Fruit fly (Drosophila melanogaster) whole organism, embryonic: ENCODE measurements around the gene rogdi.

Experiments
- ATbp ChIP-seq: fragments of 200-800 bp; sonication (Bioruptor generic); optimal IDR thresholded peaks from 2 replicates; lab custom pipeline; 2017; ENCODE audit warnings: missing biosample characterization, mild to moderate bottlenecking, missing genetic modification characterization, missing genetic modification reagents
- Antp ChIP-seq: fragments of 200-800 bp; sonication (Bioruptor generic); optimal IDR thresholded peaks from 3 replicates; lab custom pipeline; 2016; ENCODE audit warnings: missing biosample characterization, missing genetic modification characterization
- Asciz ChIP-seq: fragments of 200-800 bp; sonication (Bioruptor generic); optimal IDR thresholded peaks from 2 replicates; lab custom pipeline; 2017; ENCODE audit warnings: missing biosample characterization, mild to moderate bottlenecking, missing genetic modification characterization, missing genetic modification reagents
- BEAF-32 ChIP-seq: fragments of 200-800 bp; sonication (Bioruptor generic); optimal IDR thresholded peaks from 3 replicates; lab custom pipeline; 2017; ENCODE audit warnings: missing biosample characterization, missing genetic modification characterization, mild to moderate bottlenecking, moderate library complexity, missing genetic modification reagents
- Blimp-1 ChIP-seq: fragments of 200-800 bp; sonication (Bioruptor generic); optimal IDR thresholded peaks from 3 replicates; lab custom pipeline; 2018; ENCODE audit warnings: missing biosample characterization, missing genetic modification characterization, mild to moderate bottlenecking, moderate library complexity, missing genetic modification reagents
- CG10543 ChIP-seq: fragments of 200-800 bp; sonication (Bioruptor generic); optimal IDR thresholded peaks from 3 replicates; lab custom pipeline; 2017; ENCODE audit warnings: missing biosample characterization, mild to moderate bottlenecking, missing genetic modification characterization, moderate library complexity
- CG11504 ChIP-seq: fragments of 200-800 bp; sonication (Bioruptor generic); optimal IDR thresholded peaks from 3 replicates; lab custom pipeline; 2019; ENCODE audit warnings: missing biosample characterization, mild to moderate bottlenecking, missing genetic modification characterization, moderate library complexity
- CG12391 ChIP-seq: fragments of 200-800 bp; sonication (Bioruptor generic); optimal IDR thresholded peaks from 3 replicates; lab custom pipeline; 2018; ENCODE audit warnings: missing biosample characterization, mild to moderate bottlenecking, missing genetic modification characterization, moderate library complexity
- CG14014 ChIP-seq: fragments of 200-800 bp; sonication (Bioruptor generic); IDR thresholded peaks from 2 replicates; pipeline ENCODE4 v1.3.6; 2022; ENCODE audit warnings: missing biosample characterization, missing genetic modification characterization
- CG15601 ChIP-seq: fragments of 200-800 bp; sonication (Bioruptor generic); optimal IDR thresholded peaks from 3 replicates; lab custom pipeline; 2019; ENCODE audit warnings: missing biosample characterization, mild to moderate bottlenecking, missing genetic modification characterization, moderate library complexity
- CG17359 ChIP-seq: fragments of 200-800 bp; sonication (Bioruptor generic); optimal IDR thresholded peaks from 3 replicates; lab custom pipeline; 2018; ENCODE audit warnings: missing biosample characterization, mild to moderate bottlenecking, missing genetic modification characterization, moderate library complexity
- CG31441 ChIP-seq: fragments of 200-800 bp; sonication (Bioruptor generic); IDR thresholded peaks from 2 replicates; pipeline ENCODE4 v1.3.6; 2022; ENCODE audit warnings: missing biosample characterization, missing genetic modification characterization
- CG4820 ChIP-seq: fragments of 200-800 bp; sonication (Bioruptor generic); optimal IDR thresholded peaks from 3 replicates; lab custom pipeline; 2016; ENCODE audit warnings: missing biosample characterization, missing genetic modification characterization
- CG6813 ChIP-seq: fragments of 200-800 bp; sonication (Bioruptor generic); optimal IDR thresholded peaks from 2 replicates; lab custom pipeline; 2017; ENCODE audit warnings: missing biosample characterization, missing genetic modification characterization, mild to moderate bottlenecking, moderate library complexity, missing genetic modification reagents
- CG7372 ChIP-seq: fragments of 200-800 bp; sonication (Bioruptor generic); IDR thresholded peaks from 2 replicates; pipeline ENCODE4 v1.3.6; 2022; ENCODE audit warnings: missing biosample characterization, missing genetic modification characterization
- CG9876 ChIP-seq: fragments of 200-800 bp; sonication (Bioruptor generic); optimal IDR thresholded peaks from 2 replicates; lab custom pipeline; 2016; ENCODE audit warnings: missing biosample characterization, missing genetic modification characterization
- Deaf1 ChIP-seq: fragments of 200-800 bp; optimal IDR thresholded peaks from 3 replicates; lab custom pipeline; 2019; ENCODE audit warnings: missing biosample characterization, mild to moderate bottlenecking, missing genetic modification characterization, moderate library complexity
- Dll ChIP-seq: fragments of 200-800 bp; sonication (Bioruptor generic); IDR thresholded peaks from 4 replicates; pipeline ENCODE4 v1.3.6; 2022; ENCODE audit warnings: missing biosample characterization, missing genetic modification characterization; ENCODE audit not compliant: partially characterized antibody
- E2f2 ChIP-seq: fragments of 200-800 bp; sonication (Bioruptor generic); IDR thresholded peaks from 2 replicates; pipeline ENCODE4 v1.3.6; 2022; ENCODE audit warnings: missing biosample characterization, missing genetic modification characterization
- ERR ChIP-seq: fragments of 200-800 bp; sonication (Bioruptor generic); optimal IDR thresholded peaks from 2 replicates; lab custom pipeline; 2016; ENCODE audit warnings: missing biosample characterization, missing genetic modification characterization
- Eip74EF ChIP-seq, 2 experiments: fragments of 200-800 bp in 1 of 2; fragments of >200 bp in 1 of 2; sonication (Bioruptor generic) in 1 of 2; optimal IDR thresholded peaks; 2 replicates each; lab custom pipeline; 2017 to 2019; ENCODE audit warnings: missing biosample characterization in 2 of 2, missing genetic modification characterization in 2 of 2, mild to moderate bottlenecking in 1 of 2, moderate library complexity in 1 of 2
- MBD-R2 ChIP-seq: fragments of 200-800 bp; sonication (Bioruptor generic); IDR thresholded peaks from 2 replicates; pipeline ENCODE4 v1.3.6; 2022; ENCODE audit warnings: missing biosample characterization, missing genetic modification characterization
- MTF-1 ChIP-seq: fragments of 200-800 bp; sonication (Bioruptor generic); optimal IDR thresholded peaks from 2 replicates; lab custom pipeline; 2018; ENCODE audit warnings: missing biosample characterization, mild to moderate bottlenecking, missing genetic modification characterization, borderline replicate concordance
- Max ChIP-seq: fragments of 200-800 bp; sonication (Bioruptor generic); optimal IDR thresholded peaks from 2 replicates; lab custom pipeline; 2016; ENCODE audit warnings: missing biosample characterization, mild to moderate bottlenecking, missing genetic modification characterization
- Myb ChIP-seq: fragments of 200-800 bp; sonication (Bioruptor generic); optimal IDR thresholded peaks from 2 replicates; lab custom pipeline; 2016; ENCODE audit warnings: missing biosample characterization, missing genetic modification characterization
- Opbp ChIP-seq: fragments of 200-800 bp; sonication (Bioruptor generic); IDR thresholded peaks from 3 replicates; pipeline ENCODE4 v1.3.6; 2022; ENCODE audit warnings: missing biosample characterization, missing genetic modification characterization; ENCODE audit not compliant: partially characterized antibody
- Pdp1 ChIP-seq, 2 experiments: fragments of 200-800 bp; sonication (Bioruptor generic); optimal IDR thresholded peaks; 3 replicates each; lab custom pipeline; 2016; ENCODE audit warnings: missing biosample characterization in 2 of 2, missing genetic modification characterization in 2 of 2, mild to moderate bottlenecking in 1 of 2, moderate library complexity in 1 of 2
- Ptx1 ChIP-seq: fragments of 200-800 bp; sonication (Bioruptor generic); IDR thresholded peaks from 2 replicates; pipeline ENCODE4 v1.3.6; 2022; ENCODE audit warnings: missing biosample characterization, missing genetic modification characterization
- Sox100B ChIP-seq: fragments of 200-800 bp; sonication (Bioruptor generic); optimal IDR thresholded peaks from 3 replicates; lab custom pipeline; 2018; ENCODE audit warnings: missing biosample characterization, mild to moderate bottlenecking, missing genetic modification characterization
- YL-1 ChIP-seq: fragments of 200-800 bp; sonication (Bioruptor generic); optimal IDR thresholded peaks from 3 replicates; lab custom pipeline; 2017; ENCODE audit warnings: missing biosample characterization, mild to moderate bottlenecking, missing genetic modification characterization
- bsh ChIP-seq, 2 experiments: fragments of 200-800 bp; sonication (Bioruptor generic); optimal IDR thresholded peaks; 2 replicates each; lab custom pipeline; 2017 to 2018; ENCODE audit warnings: mild to moderate bottlenecking in 2 of 2, missing biosample characterization in 2 of 2, missing genetic modification characterization in 2 of 2, moderate library complexity in 1 of 2
- crol ChIP-seq: fragments of 200-800 bp; sonication (Bioruptor generic); IDR thresholded peaks from 2 replicates; pipeline ENCODE4 v1.3.6; 2022; ENCODE audit warnings: missing biosample characterization, missing genetic modification characterization
- da ChIP-seq: fragments of 200-800 bp; sonication (Bioruptor generic); optimal IDR thresholded peaks from 2 replicates; lab custom pipeline; 2016; ENCODE audit warnings: missing biosample characterization, missing genetic modification characterization
- gem ChIP-seq: fragments of 200-800 bp; sonication (Bioruptor generic); optimal IDR thresholded peaks from 2 replicates; lab custom pipeline; 2019; ENCODE audit warnings: missing biosample characterization, mild to moderate bottlenecking, missing genetic modification characterization, moderate library complexity
- ham ChIP-seq: fragments of 200-800 bp; sonication (Bioruptor generic); IDR thresholded peaks from 2 replicates; pipeline ENCODE4 v1.3.6; 2022; ENCODE audit warnings: missing biosample characterization, missing genetic modification characterization
- jigr1 ChIP-seq: fragments of 200-800 bp; sonication (Bioruptor generic); IDR thresholded peaks from 3 replicates; pipeline ENCODE4 v1.3.6; 2022; ENCODE audit warnings: missing biosample characterization, missing genetic modification characterization
- mam ChIP-seq: fragments of 200-800 bp; sonication (Bioruptor generic); optimal IDR thresholded peaks from 3 replicates; lab custom pipeline; 2016; ENCODE audit warnings: missing biosample characterization, missing genetic modification characterization
- onecut ChIP-seq: fragments of 200-800 bp; sonication (Bioruptor generic); IDR thresholded peaks from 2 replicates; pipeline ENCODE4 v1.3.6; 2022; ENCODE audit warnings: missing biosample characterization, missing genetic modification characterization
- ranshi ChIP-seq: fragments of 200-800 bp; sonication (Bioruptor generic); IDR thresholded peaks from 2 replicates; pipeline ENCODE4 v1.3.6; 2022; ENCODE audit warnings: missing biosample characterization, missing genetic modification characterization
- sc ChIP-seq, 3 experiments: fragments of >200 bp in 2 of 3; fragments of 200-800 bp in 1 of 3; sonication (Bioruptor generic) in 1 of 3; optimal IDR thresholded peaks; 2 replicates in 2 of 3; 3 replicates in 1 of 3; lab custom pipeline; 2017; ENCODE audit warnings: mild to moderate bottlenecking in 1 of 3, missing biosample characterization in 1 of 3, missing genetic modification characterization in 1 of 3, missing genetic modification reagents in 1 of 3
- sens ChIP-seq: fragments of 200-800 bp; sonication (Bioruptor generic); peaks from one replicate; lab custom pipeline; 2016; ENCODE audit warnings: missing biosample characterization, missing genetic modification characterization
- sim ChIP-seq: fragments of 200-800 bp; sonication (Bioruptor generic); IDR thresholded peaks from 2 replicates; pipeline ENCODE4 v1.3.6; 2022; ENCODE audit warnings: missing biosample characterization, missing genetic modification characterization
- sna ChIP-seq: fragments of 200-800 bp; sonication (Bioruptor generic); IDR thresholded peaks from 2 replicates; pipeline ENCODE4 v1.3.6; 2022; ENCODE audit warnings: missing biosample characterization, missing genetic modification characterization; ENCODE audit not compliant: partially characterized antibody
- tgo ChIP-seq: fragments of 200-800 bp; sonication (Bioruptor generic); IDR thresholded peaks from 3 replicates; pipeline ENCODE4 v1.3.6; 2022; ENCODE audit warnings: missing biosample characterization, missing genetic modification characterization
- vvl ChIP-seq: fragments of 200-800 bp; sonication (Bioruptor generic); IDR thresholded peaks from 2 replicates; pipeline ENCODE4 v1.3.6; 2022; ENCODE audit warnings: missing biosample characterization, missing genetic modification characterization
- zen2 ChIP-seq: fragments of 200-800 bp; sonication (Bioruptor generic); IDR thresholded peaks from 3 replicates; pipeline ENCODE4 v1.3.6; 2022; ENCODE audit warnings: missing biosample characterization, missing genetic modification characterization; ENCODE audit not compliant: partially characterized antibody

Gene rogdi

dm6 chr3L:17051472-17051871 is 2.2 kb downstream of the rogdi start:
- TF ChIP-seq YL-1 (peak; percentile 7), Eip74EF (GFP tag; optimal IDR thresholded peaks at IDR 0.05; lab: Kevin White, UChicago) (peak in 1 of 2 experiments; percentile 14), MTF-1 (GFP tag; lab: Kevin White, UChicago) (no peak), sna (GFP tag; lab: Robert Waterston, UW) (0 out of 2 replicates have a peak, but pooled peaks have one; percentile 10), zen2 (GFP tag; lab: Robert Waterston, UW) (no peak), vvl (GFP tag; lab: Robert Waterston, UW) (0 out of 2 replicates have a peak, but pooled peaks have one; percentile 0), Opbp (GFP tag; lab: Robert Waterston, UW) (0 out of 3 replicates have a peak, but pooled peaks have one; percentile 1), onecut (GFP tag; lab: Robert Waterston, UW) (peak; percentile 96), Dll (peak; percentile 48; the same call in 1 of the 4 replicates), crol (GFP tag; lab: Robert Waterston, UW) (peak; percentile 47; the same call in 1 of the 2 replicates), CG10543 (GFP tag; lab: Kevin White, UChicago) (peak; percentile 1), CG15601 (tag; lab: Kevin White, UChicago) (peak; percentile 49), Ptx1 (GFP tag; lab: Robert Waterston, UW) (no peak), MBD-R2 (GFP tag; lab: Robert Waterston, UW) (0 out of 2 replicates have a peak, but pooled peaks have one; percentile 9), CG4820 (GFP tag; lab: Kevin White, UChicago) (no peak), ham (GFP tag; lab: Robert Waterston, UW) (no peak)

DNA sequence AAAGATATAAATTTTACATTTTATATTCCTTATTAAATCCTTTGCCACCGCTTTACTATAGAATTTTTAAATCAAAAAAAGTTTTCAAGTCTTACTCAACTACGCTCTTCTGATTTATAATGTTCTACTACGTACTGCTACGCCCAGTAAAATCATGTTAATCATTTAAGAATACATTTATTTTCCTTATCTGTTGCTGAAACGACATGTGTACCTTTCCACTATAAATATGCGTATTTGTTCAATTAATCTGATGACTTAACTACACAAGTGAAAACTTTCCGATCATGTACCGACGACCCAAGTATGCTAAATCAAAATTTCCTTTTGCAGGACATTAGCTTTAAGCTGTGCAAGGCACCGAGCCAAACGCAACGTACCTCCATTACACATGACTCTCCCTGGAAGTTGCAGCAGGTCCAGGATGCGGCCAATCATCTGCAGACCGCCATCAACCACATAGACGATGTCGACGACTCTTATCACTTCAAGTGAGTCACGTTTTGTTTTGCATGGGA is 3.1 kb downstream of the rogdi start:
- TF ChIP-seq Pdp1 (GFP tag; optimal IDR thresholded peaks at IDR 0.05; lab: Kevin White, UChicago), result peak in 1 of 2 experiments; percentile 30
- no peak for TF ChIP-seq CG31441
- no peak for TF ChIP-seq tgo (GFP tag; lab: Robert Waterston, UW)
- TF ChIP-seq CG6813 (GFP tag; lab: Kevin White, UChicago), result peak; percentile 20
- no peak for TF ChIP-seq CG9876 (GFP tag; lab: Kevin White, UChicago)
- TF ChIP-seq onecut (GFP tag; lab: Robert Waterston, UW), result peak; percentile 14; the same call in 1 of the 2 replicates
- TF ChIP-seq jigr1 (GFP tag; lab: Robert Waterston, UW), result no peak
- TF ChIP-seq da (GFP tag; lab: Kevin White, UChicago), result no peak
- no peak for TF ChIP-seq CG14014 (GFP tag; lab: Robert Waterston, UW)
- peak; percentile 12 for TF ChIP-seq gem (tag; lab: Kevin White, UChicago)
- TF ChIP-seq Sox100B, result peak; percentile 35
- peak; percentile 51 for TF ChIP-seq CG17359 (tag; lab: Kevin White, UChicago)
- TF ChIP-seq sim (GFP tag; lab: Robert Waterston, UW), result 0 out of 2 replicates have a peak, but pooled peaks have one; percentile 7
- no peak for TF ChIP-seq mam
- TF ChIP-seq Max, result peak; percentile 5
- TF ChIP-seq ATbp (GFP tag; lab: Kevin White, UChicago), result peak; percentile 19
- TF ChIP-seq Asciz (GFP tag; lab: Kevin White, UChicago), result peak; percentile 13
- TF ChIP-seq CG15601 (tag; lab: Kevin White, UChicago), result peak; percentile 40
- peak; percentile 12 for TF ChIP-seq Blimp-1 (GFP tag; lab: Kevin White, UChicago)
- no peak for TF ChIP-seq BEAF-32 (GFP tag; lab: Kevin White, UChicago)
- TF ChIP-seq CG7372 (GFP tag; lab: Robert Waterston, UW), result no peak
- no peak for TF ChIP-seq Myb (GFP tag; lab: Kevin White, UChicago)
- TF ChIP-seq CG12391, result no peak
- TF ChIP-seq sens (GFP tag; lab: Kevin White, UChicago), result peak; percentile 76
- no peak for TF ChIP-seq E2f2 (GFP tag; lab: Robert Waterston, UW)
- no peak for TF ChIP-seq sc (optimal IDR thresholded peaks at IDR 0.05; lab: Kevin White, UChicago)
- TF ChIP-seq sc (GFP tag; optimal IDR thresholded peaks at IDR 0.05; lab: Kevin White, UChicago), result peak; percentile 29
- TF ChIP-seq CG11504 (tag; lab: Kevin White, UChicago), result peak; percentile 35
- no peak for TF ChIP-seq Deaf1
- TF ChIP-seq ERR (GFP tag; lab: Kevin White, UChicago), result no peak
- TF ChIP-seq Antp, result no peak
- TF ChIP-seq bsh (GFP tag; optimal IDR thresholded peaks at IDR 0.05; lab: Kevin White, UChicago), result peak in 1 of 2 experiments; percentile 26
- no peak for TF ChIP-seq ranshi (GFP tag; lab: Robert Waterston, UW)
